Worm (Caenorhabditis elegans): Measurements from ENCODE around the gene B0222.1.

Gene B0222.1

DNA sequence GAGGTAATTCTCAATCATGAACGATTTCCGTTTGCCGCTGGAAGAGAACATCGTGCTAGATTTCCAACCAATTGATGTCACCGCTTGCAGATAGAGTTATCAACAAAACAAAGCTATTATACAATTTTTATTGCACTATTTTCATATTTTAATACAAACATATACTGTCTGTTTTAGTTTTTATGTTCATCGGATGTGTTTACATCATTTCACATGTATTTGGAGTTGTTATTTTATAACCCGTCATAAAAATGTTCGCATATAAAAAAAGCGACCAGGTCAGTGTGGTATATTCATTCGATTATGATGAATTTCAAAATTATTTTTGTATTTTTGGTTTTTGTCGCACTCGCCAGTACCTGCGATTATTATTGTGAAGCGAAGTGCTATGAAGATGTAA lies 10.9 kb upstream of the B0222.1 start, which contains the start of gene F21C10.11:
Gene F21C10.11 (plus strand): TSS at position 301 of the 400 bp plus-strand sequence.
- TF ChIP-seq unc-62 (GFP tag; optimal IDR thresholded peaks at IDR 0.05): no peak

DNA sequence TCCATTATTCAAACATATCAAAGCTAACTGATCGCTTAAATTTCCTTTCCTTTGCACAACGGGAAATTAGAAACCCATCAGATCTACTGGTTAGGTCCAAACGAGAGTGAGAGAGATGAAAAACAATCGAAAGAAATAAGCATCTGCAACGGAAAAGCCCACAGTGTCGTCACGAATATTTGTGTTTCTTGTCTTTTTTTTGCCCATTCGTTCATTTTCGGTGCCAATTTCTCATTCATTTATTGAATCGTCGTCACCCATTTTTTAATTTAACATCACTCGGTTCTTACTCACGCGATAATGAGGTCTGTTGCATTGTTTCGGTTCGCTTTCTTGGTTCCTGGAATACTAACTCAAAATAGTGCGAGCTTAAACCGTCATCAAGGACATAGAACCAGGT lies 9.9 kb upstream of the B0222.1 start, which contains the start of gene F21C10.6:
Gene F21C10.6 (plus strand): TSS at position 301 of the 400 bp plus-strand sequence.
- TF ChIP-seq unc-62 (GFP tag; optimal IDR thresholded peaks at IDR 0.05): no peak

DNA sequence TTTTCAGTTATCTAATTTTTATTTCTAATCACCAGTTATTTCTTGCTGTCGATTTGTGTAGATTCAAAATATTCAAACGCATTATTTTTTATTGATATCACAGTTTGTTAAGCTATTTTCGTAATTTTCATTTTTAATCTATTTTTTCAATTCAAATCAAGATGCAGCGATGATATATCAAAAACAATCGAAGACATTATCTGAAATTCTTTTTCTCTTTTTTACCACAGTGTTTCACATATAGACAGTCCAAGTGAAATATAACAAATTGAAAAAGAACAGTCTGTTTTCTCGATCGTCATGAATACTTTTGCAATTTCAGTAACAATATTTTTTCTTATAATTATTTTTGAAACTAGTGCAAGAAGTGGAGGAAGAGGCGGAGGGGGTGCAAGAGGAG lies 8.7 kb upstream of the B0222.1 start, which contains the start of gene F21C10.5:
Gene F21C10.5 (plus strand): TSS at position 301 of the 400 bp plus-strand sequence.
- no peak for TF ChIP-seq unc-62 (GFP tag; optimal IDR thresholded peaks at IDR 0.05)

DNA sequence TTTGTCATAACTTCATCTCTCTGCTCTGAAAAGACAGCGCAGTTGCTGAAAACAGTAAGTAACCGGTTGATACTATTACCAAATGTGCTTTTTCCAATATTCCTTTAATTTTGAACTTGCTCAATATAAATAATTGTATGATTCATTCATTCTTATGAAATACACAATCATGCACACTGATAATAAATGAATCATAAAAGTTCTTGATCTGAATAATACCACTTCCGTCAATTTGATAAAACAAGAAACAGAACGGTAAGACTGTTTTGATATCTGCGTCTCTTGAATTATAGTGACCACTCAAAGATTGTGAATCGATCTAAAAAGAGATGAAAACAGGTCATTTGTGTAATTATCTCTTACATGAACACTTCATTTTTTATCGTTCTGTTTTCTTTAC lies 7.7 kb upstream of the B0222.1 start, which contains the start of gene F21C10.4:
Gene F21C10.4 (plus strand): TSS at position 301 of the 400 bp plus-strand sequence.
- TF ChIP-seq unc-62 (GFP tag; optimal IDR thresholded peaks at IDR 0.05): no peak

DNA sequence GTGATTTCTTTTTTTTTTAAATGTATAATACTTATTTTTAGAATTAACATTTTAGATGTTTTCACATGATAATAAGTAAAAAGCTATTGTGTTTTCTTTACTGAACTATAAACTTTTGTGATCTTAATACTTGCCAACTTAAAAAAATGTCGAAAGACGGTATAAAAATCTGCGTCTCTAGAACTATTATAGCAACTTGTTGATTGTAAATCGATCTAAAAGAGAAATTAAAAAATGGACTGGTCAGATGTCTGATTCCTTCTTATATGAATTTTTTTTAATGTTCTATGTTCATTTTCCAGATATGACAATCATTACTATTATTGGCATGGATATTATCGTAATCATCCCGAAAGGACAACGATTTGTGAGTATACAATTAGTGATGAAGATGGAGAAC lies 6.3 kb upstream of the B0222.1 start, which contains the start of gene F21C10.3:
Gene F21C10.3 (plus strand): TSS at position 301 of the 400 bp plus-strand sequence.
- no peak for TF ChIP-seq unc-62 (GFP tag; optimal IDR thresholded peaks at IDR 0.05)

DNA sequence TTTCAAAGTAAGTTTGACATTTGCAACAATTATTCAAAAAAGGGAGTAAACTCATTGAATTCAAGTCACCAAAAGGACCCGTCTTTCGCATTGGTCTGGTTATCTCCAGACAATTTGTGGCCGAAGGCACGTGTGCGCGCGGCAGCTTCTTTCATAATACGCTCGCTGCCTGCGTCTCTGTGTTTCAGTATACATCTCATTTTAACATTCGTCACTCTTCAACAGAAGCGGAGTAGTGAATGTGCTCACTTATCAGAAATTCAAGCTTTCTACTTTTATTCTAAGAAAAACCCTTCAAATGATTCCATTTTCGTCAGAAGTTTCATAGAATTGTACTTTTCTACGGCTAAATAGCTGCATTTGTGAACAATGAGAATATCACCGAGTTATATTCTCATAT lies 5.5 kb upstream of the B0222.1 start:
- no peak for TF ChIP-seq unc-62 (GFP tag; optimal IDR thresholded peaks at IDR 0.05)

DNA sequence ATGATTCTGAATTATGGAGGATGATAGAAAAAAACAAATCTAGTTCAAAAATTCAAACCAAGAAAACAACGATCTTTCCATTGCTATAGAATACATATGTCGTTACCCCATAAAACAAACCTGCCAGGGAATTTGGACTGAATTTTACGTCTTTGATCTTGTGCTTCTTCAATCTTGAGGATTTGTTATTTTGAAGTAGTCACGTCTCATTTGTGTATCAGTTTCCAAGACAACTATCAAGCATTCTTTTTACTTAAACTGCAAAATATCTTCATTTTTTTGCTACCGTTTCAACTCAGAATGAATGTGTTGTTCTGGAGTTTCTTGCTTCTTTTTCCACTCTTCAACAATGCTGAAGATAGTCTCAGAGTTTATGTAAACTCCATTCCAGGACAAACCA lies 3.3 kb upstream of the B0222.1 start, which contains the start of gene F21C10.19:
Gene F21C10.19 (plus strand): TSS at position 301 of the 400 bp plus-strand sequence.
- TF ChIP-seq unc-62 (GFP tag; optimal IDR thresholded peaks at IDR 0.05): no peak

DNA sequence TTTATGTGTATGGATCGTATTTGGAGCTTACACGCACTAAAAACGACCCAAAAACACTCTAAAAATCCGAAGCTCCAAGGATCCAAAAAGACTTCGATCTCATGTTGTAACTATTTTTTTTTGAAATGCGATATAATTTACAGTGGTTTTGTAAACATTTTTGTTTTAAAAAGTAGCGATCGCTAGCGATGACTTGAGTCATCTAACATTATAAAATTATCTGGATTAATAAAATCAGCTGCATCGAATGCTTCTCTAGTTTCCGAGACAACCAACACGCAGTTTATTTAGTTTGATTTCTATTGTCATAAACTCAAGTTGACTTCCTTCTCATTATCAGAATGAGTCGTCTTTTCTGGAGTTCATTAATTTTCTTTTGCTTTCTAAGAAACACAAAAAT lies 2.0 kb upstream of the B0222.1 start, which contains the start of gene F21C10.1:
Gene F21C10.1 (plus strand): TSS at position 301 of the 400 bp plus-strand sequence.
- no peak for TF ChIP-seq unc-62 (GFP tag; optimal IDR thresholded peaks at IDR 0.05)

DNA sequence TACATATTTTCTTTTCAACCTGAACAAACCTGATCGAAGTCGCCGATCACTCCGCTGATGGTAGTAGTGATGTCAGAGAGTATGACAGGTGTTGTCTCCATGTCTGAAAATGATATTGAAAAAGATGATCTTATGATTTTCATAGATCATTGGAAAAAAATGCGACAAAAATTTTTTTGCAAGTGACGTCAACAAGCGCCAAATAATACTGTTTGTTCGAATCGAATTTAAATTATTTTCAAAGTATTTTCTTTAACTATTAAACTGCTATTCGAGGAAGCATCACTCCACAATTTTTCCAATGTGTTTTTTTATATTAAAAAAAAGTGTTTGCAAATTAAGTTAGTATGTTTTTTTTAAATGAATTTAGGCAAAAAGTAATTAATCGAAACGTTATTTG lies 3.6 kb downstream of the B0222.1 start, which contains the start of gene pitr-2:
Gene pitr-2 (minus strand): TSS at position 101 of the 400 bp plus-strand sequence.
- no peak for TF ChIP-seq unc-62 (GFP tag; optimal IDR thresholded peaks at IDR 0.05)

DNA sequence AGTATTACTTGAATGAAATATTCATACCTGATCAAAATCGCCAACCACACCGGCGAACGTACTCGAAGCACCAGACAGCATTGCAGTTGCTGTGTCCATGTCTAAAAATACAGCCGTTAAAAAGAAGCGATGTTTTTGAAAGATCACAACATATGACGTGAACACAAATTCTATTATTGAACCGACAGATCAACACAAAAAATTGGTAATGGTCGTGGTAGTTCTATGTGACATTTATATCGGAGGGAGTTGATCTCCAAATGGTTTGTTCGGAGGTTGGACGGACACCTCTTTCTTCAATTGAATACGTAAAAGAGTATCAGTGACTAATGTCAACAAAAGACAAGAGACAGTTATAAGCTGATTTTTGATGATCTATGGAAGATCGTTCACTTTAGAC lies 7.2 kb downstream of the B0222.1 start, which contains the start of gene pitr-3:
Gene pitr-3 (minus strand): TSS at position 101 of the 400 bp plus-strand sequence.
- TF ChIP-seq unc-62 (GFP tag; optimal IDR thresholded peaks at IDR 0.05): no peak

DNA sequence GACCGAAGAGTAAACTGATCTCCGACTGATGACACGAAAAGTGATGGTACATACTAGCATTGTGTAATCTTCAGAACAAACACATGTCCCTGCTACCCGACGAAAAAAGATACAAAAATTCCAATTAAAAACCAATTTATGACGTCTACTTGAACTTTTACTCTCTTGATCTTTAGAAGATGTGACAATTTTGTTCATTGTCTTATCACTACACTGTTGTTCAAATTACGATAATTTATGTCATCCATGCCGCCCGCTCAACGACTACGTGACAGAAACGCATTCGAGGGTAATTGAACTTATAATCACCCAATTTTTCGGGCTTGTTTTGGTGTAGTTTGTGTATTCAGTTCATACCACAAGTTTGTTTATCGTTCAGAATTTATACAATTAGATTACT lies 9.8 kb downstream of the B0222.1 start:
- TF ChIP-seq unc-62 (GFP tag; optimal IDR thresholded peaks at IDR 0.05): no peak

DNA sequence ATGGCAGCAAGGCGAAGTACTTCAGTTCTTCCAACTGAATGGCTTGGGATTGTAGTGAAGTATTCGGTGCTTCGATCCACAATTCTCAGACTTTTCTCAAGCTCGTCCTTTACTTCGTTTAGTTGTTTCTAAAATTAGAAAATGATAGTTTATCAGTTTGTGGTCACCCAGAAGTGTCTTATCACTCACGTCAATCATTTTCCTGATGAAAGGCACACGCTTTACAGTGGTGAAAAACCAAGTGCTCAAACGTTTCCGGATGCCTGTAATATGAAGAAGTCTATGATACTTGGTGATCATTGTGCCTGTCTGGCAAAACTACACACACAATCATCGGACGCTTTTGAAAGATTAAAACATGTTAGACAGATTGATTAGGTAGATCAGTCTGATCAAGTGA lies 12.1 kb downstream of the B0222.1 start:
- no peak for TF ChIP-seq unc-62 (GFP tag; optimal IDR thresholded peaks at IDR 0.05)

DNA sequence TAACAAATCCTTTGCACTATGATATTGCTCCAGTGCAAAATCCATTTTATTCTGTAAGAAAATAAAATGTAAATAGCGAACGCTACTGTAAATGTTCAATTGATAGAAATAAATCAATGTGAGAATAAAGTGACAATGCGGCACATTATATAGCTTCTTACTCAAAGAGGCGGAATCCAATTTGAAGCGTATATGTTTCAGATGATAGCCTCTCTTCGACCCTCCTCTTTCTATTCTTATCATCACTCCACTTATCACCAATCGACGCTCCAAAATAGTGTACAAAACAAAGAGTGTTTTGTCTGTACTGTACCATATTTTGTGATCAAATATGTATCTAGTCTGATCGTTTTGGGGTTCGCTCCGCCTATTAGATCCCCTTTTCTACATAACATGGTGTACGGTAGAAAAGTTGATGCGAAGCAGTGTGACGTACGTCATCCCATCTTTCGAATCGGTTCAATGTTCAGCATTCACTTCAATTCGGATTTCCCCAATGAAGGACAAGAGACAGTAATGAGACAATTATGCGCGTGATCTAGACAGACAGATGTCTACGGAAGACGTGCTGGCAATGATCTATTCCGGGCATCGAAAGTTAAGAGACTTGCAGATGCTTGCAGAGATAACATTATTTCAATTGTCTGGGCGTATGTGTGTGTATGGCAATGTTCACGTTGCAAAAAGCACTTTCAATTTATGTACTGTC lies 12.9 kb downstream of the B0222.1 start, which contains the start of gene spl-2:
Gene spl-2 (minus strand): TSS at position 51 of the 709 bp plus-strand sequence.
- no peak for TF ChIP-seq unc-62 (GFP tag; optimal IDR thresholded peaks at IDR 0.05)

DNA sequence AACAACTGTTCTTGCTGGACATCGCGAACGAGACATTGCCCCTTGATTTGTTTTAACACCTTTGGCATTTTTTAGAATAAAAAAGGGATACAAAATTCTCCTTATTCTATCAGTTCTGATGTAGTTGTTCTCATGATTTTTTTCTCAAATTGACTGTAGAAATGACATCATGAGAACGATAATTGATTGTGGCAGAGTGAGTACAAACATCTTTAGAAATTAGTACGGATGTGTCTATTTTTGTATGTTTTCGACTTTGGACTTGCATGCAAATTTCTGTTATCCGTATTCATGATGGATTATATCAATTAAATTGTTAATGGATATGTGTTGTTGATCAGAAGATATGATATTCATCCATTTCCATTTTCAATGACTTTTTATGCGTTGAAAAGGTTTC lies 14.1 kb downstream of the B0222.1 start:
- no peak for TF ChIP-seq unc-62 (GFP tag; optimal IDR thresholded peaks at IDR 0.05)

DNA sequence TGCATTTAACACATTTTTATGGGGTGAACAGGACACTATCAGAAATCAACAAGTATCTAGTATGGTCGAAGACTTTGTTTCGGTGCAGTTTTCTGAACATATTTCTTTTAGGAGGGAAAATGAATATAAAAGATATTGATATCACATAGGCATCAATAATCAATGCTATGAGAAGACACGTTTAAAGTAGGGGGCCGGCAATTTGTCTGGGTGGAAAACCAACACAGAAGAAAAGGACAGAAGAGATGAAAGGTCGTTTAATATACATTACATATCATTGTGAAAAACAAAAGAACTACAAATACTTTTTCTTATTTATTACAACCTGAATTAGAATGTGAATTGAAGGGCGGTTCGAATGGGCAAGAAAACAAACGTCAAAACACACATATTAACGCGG lies 18.3 kb downstream of the B0222.1 start:
- no peak for TF ChIP-seq unc-62 (GFP tag; optimal IDR thresholded peaks at IDR 0.05)

DNA sequence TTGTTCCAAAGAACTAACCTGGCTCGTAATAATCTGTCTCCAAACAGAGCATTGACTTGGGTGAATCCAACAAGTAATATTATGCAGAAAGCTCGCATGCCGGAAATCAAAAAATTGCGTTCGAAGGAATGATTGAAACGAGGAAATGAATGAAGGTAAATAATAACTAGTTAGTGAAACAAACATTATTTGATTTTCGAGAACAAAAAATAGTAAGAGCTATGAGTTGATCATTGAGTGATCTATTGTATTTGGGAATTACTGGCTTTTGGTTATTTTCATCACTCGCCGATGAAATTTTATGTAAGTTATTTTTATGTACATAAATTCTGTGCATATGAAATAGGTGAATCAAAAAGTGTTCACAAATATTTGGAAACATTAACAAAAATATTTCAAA lies 20.7 kb downstream of the B0222.1 start, which contains the start of gene B0222.5:
Gene B0222.5 (minus strand): TSS at position 101 of the 400 bp plus-strand sequence.
- no peak for TF ChIP-seq unc-62 (GFP tag; optimal IDR thresholded peaks at IDR 0.05)

DNA sequence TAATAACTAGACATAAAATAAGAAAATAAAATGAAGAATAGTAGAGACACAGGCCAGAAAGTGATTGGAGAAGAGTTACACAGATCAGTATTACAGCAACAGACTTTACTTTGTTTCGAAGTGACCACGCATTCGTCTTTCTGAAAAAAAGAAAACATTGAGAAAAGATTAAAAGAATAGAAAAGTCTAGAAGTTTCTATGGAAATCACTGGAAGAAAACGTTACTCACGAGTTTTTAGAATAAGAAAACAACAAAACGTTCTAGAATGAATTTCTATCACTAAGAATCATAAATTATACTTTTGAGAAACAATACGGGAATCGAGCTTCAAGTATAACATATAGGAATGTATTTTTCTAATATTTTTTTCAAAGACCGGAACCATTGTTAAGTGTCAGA lies 21.6 kb downstream of the B0222.1 start:
- no peak for TF ChIP-seq unc-62 (GFP tag; optimal IDR thresholded peaks at IDR 0.05)

All from whole organism, dauer.